Fruit fly (Drosophila melanogaster): ENCODE data around the gene CG31975.

The CG31975 gene

dm6 chr2L:114429-114828, 26.4 kb downstream of the CG31975 start, which contains the start of gene ND-15 (continued):
- 0 out of 3 replicates have a peak, but pooled peaks have one; percentile 50 for TF ChIP-seq CG6791 (GFP tag; IDR thresholded peaks at IDR 0.05; ENCODE audit: partially characterized antibody)
- TF ChIP-seq hb (GFP tag; IDR thresholded peaks at IDR 0.05; ENCODE audit: partially characterized antibody) = peak; percentile 63; the same call in 2 of the 3 replicates

DNA sequence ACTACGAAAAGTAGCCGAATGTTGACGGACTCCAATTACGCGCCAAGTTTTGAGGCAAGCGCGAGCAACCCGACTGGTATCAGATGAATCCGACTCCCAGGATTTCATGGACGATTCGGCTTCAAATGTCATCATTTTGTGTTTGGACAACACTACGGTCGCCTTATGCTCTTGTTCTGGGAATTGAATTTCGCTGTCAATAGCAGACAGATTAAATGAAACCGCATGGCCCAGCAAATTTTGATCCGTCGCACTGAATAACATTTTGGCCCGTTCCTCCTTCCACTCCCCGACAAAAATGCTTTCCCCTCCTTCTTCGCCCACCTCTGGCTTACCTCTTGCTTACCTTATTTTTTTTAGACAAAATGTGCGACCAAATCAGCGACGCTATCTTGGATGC, 30.7 kb downstream of the CG31975 start:
- no peak for TF ChIP-seq ttk (GFP tag; IDR thresholded peaks at IDR 0.05)
- no peak for TF ChIP-seq trh (GFP tag; optimal IDR thresholded peaks at IDR 0.05)
- TF ChIP-seq Dad (GFP tag; optimal IDR thresholded peaks at IDR 0.05) = no peak
- TF ChIP-seq br (optimal IDR thresholded peaks at IDR 0.05) = no peak
- no peak for TF ChIP-seq gcm (GFP tag; optimal IDR thresholded peaks at IDR 0.05)
- TF ChIP-seq grn (GFP tag; optimal IDR thresholded peaks at IDR 0.05) = no peak
- TF ChIP-seq NK7.1 (GFP tag; optimal IDR thresholded peaks at IDR 0.05) = no peak
- TF ChIP-seq CG7839 (tag; optimal IDR thresholded peaks at IDR 0.05) = no peak
- TF ChIP-seq CG3726 (GFP tag; IDR thresholded peaks at IDR 0.05) = no peak
- no peak for TF ChIP-seq CG8359 (GFP tag; optimal IDR thresholded peaks at IDR 0.05; ENCODE audit: borderline replicate concordance)
- no peak for TF ChIP-seq CG6765 (GFP tag; optimal IDR thresholded peaks at IDR 0.05)
- TF ChIP-seq CG4707 (GFP tag; optimal IDR thresholded peaks at IDR 0.05) = no peak
- TF ChIP-seq CG8924 (tag; optimal IDR thresholded peaks at IDR 0.05) = no peak
- TF ChIP-seq sug (tag; optimal IDR thresholded peaks at IDR 0.05) = no peak
- TF ChIP-seq CG3995 (GFP tag; optimal IDR thresholded peaks at IDR 0.05) = no peak
- TF ChIP-seq sim (GFP tag; IDR thresholded peaks at IDR 0.05) = no peak
- no peak for TF ChIP-seq nerfin-1 (tag; optimal IDR thresholded peaks at IDR 0.05)

DNA sequence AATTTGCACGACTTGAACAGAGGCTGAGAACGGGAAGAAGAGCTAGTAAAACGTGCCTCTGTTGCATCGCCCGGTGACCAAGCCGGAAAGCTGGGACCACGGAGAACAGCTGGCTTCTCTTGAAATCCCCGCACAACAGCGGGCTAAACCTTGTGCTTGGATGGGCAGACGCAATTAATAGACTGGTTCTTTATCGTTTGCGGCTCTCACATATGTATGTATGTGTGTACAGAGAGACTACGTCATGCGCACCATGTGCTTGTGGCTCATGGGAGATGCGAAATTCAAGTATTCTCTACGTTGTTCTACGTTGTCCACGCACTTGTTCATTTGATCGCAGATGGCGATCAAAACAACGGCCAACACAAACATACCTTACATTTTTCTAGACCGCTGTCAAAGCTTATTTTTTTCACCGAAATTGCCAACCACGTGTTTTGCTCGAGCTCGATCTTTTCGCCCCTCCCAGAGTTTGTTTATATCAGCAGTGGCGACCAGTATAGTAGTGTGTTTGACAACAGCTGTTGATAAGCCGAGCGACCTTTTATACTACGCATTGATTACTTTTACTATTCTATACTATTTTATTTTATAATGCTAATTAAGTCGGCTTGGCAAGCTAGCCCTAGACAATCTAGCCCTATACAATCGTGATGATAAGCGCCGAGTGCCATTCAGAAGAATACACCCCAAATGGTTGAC, 31.5 kb downstream of the CG31975 start:
- 0 out of 3 replicates have a peak, but pooled peaks have one; percentile 21 for TF ChIP-seq row (GFP tag; IDR thresholded peaks at IDR 0.05)
- peak; percentile 63 for TF ChIP-seq mirr (GFP tag; optimal IDR thresholded peaks at IDR 0.05)
- no peak for TF ChIP-seq mam (GFP tag; optimal IDR thresholded peaks at IDR 0.05)
- TF ChIP-seq wdn (GFP tag; IDR thresholded peaks at IDR 0.05) = no peak
- TF ChIP-seq CG13296 (GFP tag; optimal IDR thresholded peaks at IDR 0.05) = no peak
- no peak for TF ChIP-seq Hr51 (GFP tag; optimal IDR thresholded peaks at IDR 0.05)
- TF ChIP-seq CG10366 (GFP tag; IDR thresholded peaks at IDR 0.05) = no peak
- no peak for TF ChIP-seq CHES-1-like (GFP tag; optimal IDR thresholded peaks at IDR 0.05)
- no peak for TF ChIP-seq MTF-1 (GFP tag; optimal IDR thresholded peaks at IDR 0.05; ENCODE audit: borderline replicate concordance)
- TF ChIP-seq caup (GFP tag; optimal IDR thresholded peaks at IDR 0.05; ENCODE audit: severe bottlenecking) = no peak
- no peak for TF ChIP-seq CG9609 (GFP tag; optimal IDR thresholded peaks at IDR 0.05)
- TF ChIP-seq CG3163 (GFP tag; optimal IDR thresholded peaks at IDR 0.05) = peak; percentile 40
- TF ChIP-seq CG7987 (GFP tag; optimal IDR thresholded peaks at IDR 0.05) = peak; percentile 47
- no peak for TF ChIP-seq dan (GFP tag; IDR thresholded peaks at IDR 0.05)
- TF ChIP-seq CG4617 (GFP tag; optimal IDR thresholded peaks at IDR 0.05; ENCODE audit: borderline replicate concordance) = no peak
- no peak for TF ChIP-seq CG11560 (tag; IDR thresholded peaks at IDR 0.05)
- TF ChIP-seq gem (tag; optimal IDR thresholded peaks at IDR 0.05) = no peak
- TF ChIP-seq NC2α (GFP tag; optimal IDR thresholded peaks at IDR 0.05) = no peak
- TF ChIP-seq nau (GFP tag; optimal IDR thresholded peaks at IDR 0.05) = no peak
- no peak for TF ChIP-seq yki (optimal IDR thresholded peaks at IDR 0.05)
- no peak for TF ChIP-seq CG1602 (GFP tag; optimal IDR thresholded peaks at IDR 0.05)
- no peak for TF ChIP-seq Hmx (GFP tag; optimal IDR thresholded peaks at IDR 0.05)
- no peak for TF ChIP-seq zfh2 (GFP tag; optimal IDR thresholded peaks at IDR 0.05)
- no peak for TF ChIP-seq CG7839 (tag; optimal IDR thresholded peaks at IDR 0.05)
- TF ChIP-seq CG9876 (GFP tag; optimal IDR thresholded peaks at IDR 0.05) = no peak
- TF ChIP-seq CG18011 (GFP tag; optimal IDR thresholded peaks at IDR 0.05) = no peak
- no peak for TF ChIP-seq CG17328 (GFP tag; IDR thresholded peaks at IDR 0.05)
- peak; percentile 32 for TF ChIP-seq Fer1 (GFP tag; optimal IDR thresholded peaks at IDR 0.05)
- no peak for TF ChIP-seq HHEX (GFP tag; optimal IDR thresholded peaks at IDR 0.05)
- TF ChIP-seq pros (GFP tag; optimal IDR thresholded peaks at IDR 0.05) = peak; percentile 21
